Worm (Caenorhabditis elegans) whole organism, midembryonic: Measurements from ENCODE around the gene C29F9.5.

Source experiments
- T22C8.4 ChIP-seq: fragments of 200-800 bp; sonication (Bioruptor generic); IDR thresholded peaks from 2 replicates; pipeline ENCODE4 v1.3.6; 2022; ENCODE audit warnings: missing genetic modification characterization, missing compliant biosample characterization
- cog-1 ChIP-seq: sonication (generic microtip); optimal IDR thresholded peaks from 2 replicates; lab custom pipeline; 2016; ENCODE audit warnings: missing genetic modification characterization, missing compliant biosample characterization
- flt-1 ChIP-seq: fragments of 200-800 bp; sonication (Bioruptor generic); IDR thresholded peaks from 2 replicates; pipeline ENCODE4 v1.3.6; 2022; ENCODE audit warnings: missing genetic modification characterization, missing compliant biosample characterization
- ztf-23 ChIP-seq: fragments of 200-800 bp; sonication (Bioruptor generic); IDR thresholded peaks from 2 replicates; pipeline ENCODE4 v1.3.6; 2022; ENCODE audit warnings: missing genetic modification reagents, missing genetic modification characterization, missing compliant biosample characterization

- TF ChIP-seq ztf-23 (no peak), flt-1 (GFP tag; lab: Robert Waterston, UW) (no peak), cog-1 (no peak), T22C8.4 (GFP tag; lab: Robert Waterston, UW) (no peak)
Measured at ce11 chrIII:157980-158379, 40.7 kb downstream of the C29F9.5 start.
